Fruit fly (Drosophila melanogaster) whole organism, pupa: ENCODE data around the gene Rpt6.

Experiments used
- CG10348 ChIP-seq: fragments of 200-800 bp; sonication (Bioruptor generic); IDR thresholded peaks from 2 replicates; pipeline ENCODE4 v1.3.6; 2022; ENCODE audit warnings: missing biosample characterization, missing genetic modification characterization
- CG12605 ChIP-seq: fragments of 200-800 bp; sonication (Bioruptor generic); IDR thresholded peaks from 2 replicates; pipeline ENCODE4 v1.3.6; 2022; ENCODE audit warnings: missing biosample characterization, missing genetic modification characterization
- CG13204 ChIP-seq: fragments of 200-800 bp; sonication (Bioruptor generic); optimal IDR thresholded peaks from 2 replicates; lab custom pipeline; 2018; ENCODE audit warnings: missing biosample characterization, mild to moderate bottlenecking, missing genetic modification characterization, moderate library complexity
- CG14655 ChIP-seq: fragments of 200-800 bp; sonication (Bioruptor generic); optimal IDR thresholded peaks from 3 replicates; lab custom pipeline; 2017; ENCODE audit warnings: mild to moderate bottlenecking, missing biosample characterization, missing genetic modification reagents, missing genetic modification characterization
- CG17806 ChIP-seq: fragments of 200-800 bp; sonication (Bioruptor generic); optimal IDR thresholded peaks from 2 replicates; lab custom pipeline; 2018; ENCODE audit warnings: missing biosample characterization, mild to moderate bottlenecking, missing genetic modification characterization, moderate library complexity
- CG32121 ChIP-seq: fragments of 200-800 bp; sonication (Bioruptor generic); IDR thresholded peaks from 2 replicates; pipeline ENCODE4 v1.3.6; 2022; ENCODE audit warnings: missing biosample characterization, missing genetic modification characterization
- CG4496 ChIP-seq: fragments of 200-800 bp; sonication (Bioruptor generic); IDR thresholded peaks from 3 replicates; pipeline ENCODE4 v1.3.6; 2022; ENCODE audit warnings: missing biosample characterization, missing genetic modification characterization
- CG8301 ChIP-seq: fragments of 200-800 bp; sonication (Bioruptor generic); optimal IDR thresholded peaks from 2 replicates; lab custom pipeline; 2018; ENCODE audit warnings: missing biosample characterization, mild to moderate bottlenecking, missing genetic modification characterization
- D1 ChIP-seq: fragments of 200-800 bp; sonication (Bioruptor generic); optimal IDR thresholded peaks from 2 replicates; lab custom pipeline; 2018; ENCODE audit warnings: missing biosample characterization, mild to moderate bottlenecking, missing genetic modification characterization, moderate library complexity
- Ets98B ChIP-seq: fragments of 200-800 bp; sonication (Bioruptor generic); IDR thresholded peaks from 2 replicates; pipeline ENCODE4 v1.3.6; 2022; ENCODE audit warnings: missing biosample characterization, missing genetic modification characterization
- Snoo ChIP-seq: fragments of 200-800 bp; sonication (Bioruptor generic); optimal IDR thresholded peaks from 3 replicates; lab custom pipeline; 2017; ENCODE audit warnings: missing biosample characterization, mild to moderate bottlenecking, missing genetic modification characterization, inconsistent platforms
- gl ChIP-seq: fragments of 200-800 bp; sonication (Bioruptor generic); optimal IDR thresholded peaks from 2 replicates; lab custom pipeline; 2018; ENCODE audit warnings: missing biosample characterization, mild to moderate bottlenecking, missing genetic modification characterization
- rn ChIP-seq: fragments of 200-800 bp; sonication (Bioruptor generic); IDR thresholded peaks from 2 replicates; pipeline ENCODE4 v1.3.6; 2022; ENCODE audit warnings: missing biosample characterization, missing genetic modification characterization

- TF ChIP-seq Snoo (tag; lab: Kevin White, UChicago) (no peak), CG8301 (no peak), CG12605 (GFP tag; lab: Robert Waterston, UW) (no peak), CG32121 (GFP tag; lab: Robert Waterston, UW) (no peak), CG17806 (tag; lab: Kevin White, UChicago) (no peak), CG4496 (no peak), CG10348 (no peak), rn (GFP tag; lab: Robert Waterston, UW) (no peak), CG13204 (no peak), Ets98B (GFP tag; lab: Robert Waterston, UW) (no peak), gl (tag; lab: Kevin White, UChicago) (no peak), D1 (no peak), CG14655 (GFP tag; lab: Kevin White, UChicago) (no peak)
Measured at dm6 chrX:21285001-21285400, 30.9 kb upstream of the Rpt6 start, which contains the start of gene CG1494.
